Fruit fly (Drosophila melanogaster): ENCODE data around the gene PIP4K.

- TF ChIP-seq Clk (GFP tag; optimal IDR thresholded peaks at IDR 0.05) (no peak), CG5204 (GFP tag; optimal IDR thresholded peaks at IDR 0.05) (no peak), CG33017 (tag; optimal IDR thresholded peaks at IDR 0.05) (no peak), kay (GFP tag; ENCODE audit: borderline replicate concordance) (no peak), toe (GFP tag; optimal IDR thresholded peaks at IDR 0.05) (no peak), ovo (GFP tag; optimal IDR thresholded peaks at IDR 0.05) (no peak), tj (GFP tag; optimal IDR thresholded peaks at IDR 0.05) (no peak), CG7101 (tag; optimal IDR thresholded peaks at IDR 0.05) (no peak), cic (GFP tag; optimal IDR thresholded peaks at IDR 0.05) (no peak), CG14711 (tag; optimal IDR thresholded peaks at IDR 0.05) (peak; percentile 53), pad (GFP tag; optimal IDR thresholded peaks at IDR 0.05) (no peak)
Measured at dm6 chr4:1218723-1219398, 22.2 kb upstream of the PIP4K start.
